Worm (Caenorhabditis elegans) whole organism, L1 larva: ENCODE results near the gene T14G11.1.

Experiments
- C04F5.9 ChIP-seq: sonication (generic microtip); optimal IDR thresholded peaks from 2 replicates; lab custom pipeline; 2016; ENCODE audit warnings: missing genetic modification characterization, missing compliant biosample characterization
- C34B4.2 ChIP-seq: sonication (generic microtip); optimal IDR thresholded peaks from 2 replicates; lab custom pipeline; 2017; ENCODE audit warnings: mild to moderate bottlenecking, missing genetic modification characterization, missing compliant biosample characterization
- Y116A8C.19 ChIP-seq: sonication (generic microtip); optimal IDR thresholded peaks from 2 replicates; lab custom pipeline; 2016; ENCODE audit warnings: missing compliant biosample characterization, missing genetic modification characterization, borderline replicate concordance
- aha-1 ChIP-seq: fragments of 150-350 bp; optimal IDR thresholded peaks from 2 replicates; lab custom pipeline; 2014; ENCODE audit warnings: missing biosample characterization, missing genetic modification characterization
- alr-1 ChIP-seq: fragments of 200-800 bp; sonication (Bioruptor generic); optimal IDR thresholded peaks from 2 replicates; lab custom pipeline; 2018; ENCODE audit warnings: borderline replicate concordance, mild to moderate bottlenecking, missing genetic modification characterization, missing compliant biosample characterization
- blmp-1 ChIP-seq: fragments of 150-350 bp; optimal IDR thresholded peaks from 2 replicates; lab custom pipeline; 2014; ENCODE audit warnings: missing biosample characterization, missing genetic modification characterization
- ceh-88 ChIP-seq: fragments of 200-800 bp; sonication (Bioruptor generic); IDR thresholded peaks from 2 replicates; pipeline ENCODE4 v1.3.6; 2022; ENCODE audit warnings: missing genetic modification characterization, missing compliant biosample characterization
- ceh-90 ChIP-seq: sonication (generic microtip); optimal IDR thresholded peaks from 2 replicates; lab custom pipeline; 2016; ENCODE audit warnings: missing genetic modification characterization, missing compliant biosample characterization
- efl-1 ChIP-seq, 4 experiments: fragments of 150-350 bp; optimal IDR thresholded peaks in 3 of 4; peaks in 1 of 4; 1 replicate in 1 of 4; 2 replicates in 3 of 4; lab custom pipeline; 2014; ENCODE audit warnings: missing biosample characterization in 2 of 4, missing genetic modification characterization in 2 of 4, missing genetic modification reagents in 2 of 4
- egl-27 ChIP-seq, 2 experiments: fragments of 150-350 bp in 1 of 2; sonication (generic microtip); optimal IDR thresholded peaks; 3 replicates each; lab custom pipeline; 2017 to 2018; ENCODE audit warnings: missing biosample characterization in 2 of 2, missing genetic modification characterization in 2 of 2, missing genetic modification reagents in 2 of 2
- ets-5 ChIP-seq: fragments of 200-800 bp; sonication (Bioruptor generic); IDR thresholded peaks from 2 replicates; pipeline ENCODE4 v1.3.6; 2022; ENCODE audit warnings: missing genetic modification characterization, missing compliant biosample characterization
- fkh-10 ChIP-seq: sonication (generic microtip); optimal IDR thresholded peaks from 2 replicates; lab custom pipeline; 2017; ENCODE audit warnings: missing biosample characterization, missing genetic modification reagents, missing genetic modification characterization
- fkh-8 ChIP-seq: sonication (generic microtip); optimal IDR thresholded peaks from 2 replicates; lab custom pipeline; 2016; ENCODE audit warnings: mild to moderate bottlenecking, missing genetic modification characterization, missing compliant biosample characterization
- hlh-17 ChIP-seq: fragments of 200-800 bp; sonication (Bioruptor generic); optimal IDR thresholded peaks from 2 replicates; lab custom pipeline; 2018; ENCODE audit warnings: missing genetic modification characterization, mild to moderate bottlenecking, missing compliant biosample characterization, moderate library complexity, borderline replicate concordance
- irx-1 ChIP-seq: sonication (generic microtip); optimal IDR thresholded peaks from 2 replicates; lab custom pipeline; 2016; ENCODE audit warnings: missing genetic modification characterization, missing compliant biosample characterization
- isw-1 ChIP-seq: fragments of 200-800 bp; sonication (Bioruptor generic); IDR thresholded peaks from 2 replicates; pipeline ENCODE4 v1.3.6; 2022; ENCODE audit warnings: missing genetic modification characterization, missing compliant biosample characterization
- jun-1 ChIP-seq: fragments of 150-350 bp; optimal IDR thresholded peaks from 2 replicates; lab custom pipeline; 2014; ENCODE audit warnings: missing biosample characterization, missing genetic modification reagents, missing genetic modification characterization
- lin-14 ChIP-seq: fragments of 200-800 bp; sonication (Bioruptor generic); optimal IDR thresholded peaks from 2 replicates; lab custom pipeline; 2018; ENCODE audit warnings: mild to moderate bottlenecking, missing genetic modification characterization, moderate library complexity, missing compliant biosample characterization
- lin-15B ChIP-seq: fragments of 150-350 bp; sonication (generic microtip); optimal IDR thresholded peaks from 3 replicates; lab custom pipeline; 2014; ENCODE audit warnings: missing biosample characterization, missing genetic modification characterization
- lin-35 ChIP-seq, 2 experiments: fragments of 150-350 bp; optimal IDR thresholded peaks; 2 replicates each; lab custom pipeline; 2014; ENCODE audit warnings: missing biosample characterization in 2 of 2, missing genetic modification characterization in 2 of 2, missing genetic modification reagents in 2 of 2
- lir-3 ChIP-seq: sonication (generic microtip); optimal IDR thresholded peaks from 2 replicates; lab custom pipeline; 2016; ENCODE audit warnings: mild to moderate bottlenecking, missing genetic modification characterization, moderate library complexity, missing compliant biosample characterization; ENCODE audit not compliant: poor library complexity
- mab-9 ChIP-seq: fragments of 200-800 bp; sonication (Bioruptor generic); IDR thresholded peaks from 2 replicates; pipeline ENCODE4 v1.3.6; 2022; ENCODE audit warnings: missing genetic modification reagents, missing genetic modification characterization, missing compliant biosample characterization
- nhr-11 ChIP-seq: fragments of 150-350 bp; optimal IDR thresholded peaks from 2 replicates; lab custom pipeline; 2014; ENCODE audit warnings: missing biosample characterization, missing genetic modification characterization
- nhr-12 ChIP-seq: sonication (generic microtip); optimal IDR thresholded peaks from 2 replicates; lab custom pipeline; 2017; ENCODE audit warnings: missing biosample characterization, missing genetic modification characterization
- nhr-19 ChIP-seq: fragments of 200-800 bp; sonication (Bioruptor generic); conservative IDR thresholded peaks from 2 replicates; pipeline ENCODE4 v1.3.6; 2022; ENCODE audit warnings: missing genetic modification characterization, missing compliant biosample characterization
- nhr-237 ChIP-seq: fragments of 150-350 bp; optimal IDR thresholded peaks from 2 replicates; lab custom pipeline; 2014; ENCODE audit warnings: missing biosample characterization, missing genetic modification characterization
- nhr-76 ChIP-seq: sonication (generic microtip); optimal IDR thresholded peaks from 2 replicates; lab custom pipeline; 2017; ENCODE audit warnings: missing biosample characterization, missing genetic modification characterization
- nhr-85 ChIP-seq: sonication (generic microtip); peaks from one replicate; lab custom pipeline; 2016; ENCODE audit warnings: missing genetic modification characterization, inconsistent platforms, missing compliant biosample characterization
- nhr-90 ChIP-seq: sonication (generic microtip); optimal IDR thresholded peaks from 2 replicates; lab custom pipeline; 2016; ENCODE audit warnings: mild to moderate bottlenecking, missing genetic modification characterization, missing compliant biosample characterization; ENCODE audit not compliant: poor library complexity
- pag-3 ChIP-seq: sonication (generic microtip); optimal IDR thresholded peaks from 2 replicates; lab custom pipeline; 2017; ENCODE audit warnings: missing genetic modification characterization, mild to moderate bottlenecking, missing compliant biosample characterization, antibody characterized with exemption, borderline replicate concordance; ENCODE audit not compliant: insufficient read depth
- skn-1 ChIP-seq: fragments of 150-350 bp; optimal IDR thresholded peaks from 2 replicates; lab custom pipeline; 2014; ENCODE audit warnings: missing biosample characterization, missing genetic modification characterization
- snpc-4 ChIP-seq: fragments of 150-350 bp; optimal IDR thresholded peaks from 2 replicates; lab custom pipeline; 2014; ENCODE audit warnings: missing biosample characterization, missing genetic modification characterization
- sup-37 ChIP-seq: fragments of 200-800 bp; sonication (Bioruptor generic); optimal IDR thresholded peaks from 2 replicates; lab custom pipeline; 2018; ENCODE audit warnings: mild to moderate bottlenecking, missing genetic modification characterization, missing compliant biosample characterization
- tbx-2 ChIP-seq: sonication (generic microtip); optimal IDR thresholded peaks from 2 replicates; lab custom pipeline; 2016; ENCODE audit warnings: missing genetic modification characterization, missing compliant biosample characterization
- tlp-1 ChIP-seq: fragments of 150-350 bp; optimal IDR thresholded peaks from 2 replicates; lab custom pipeline; 2014; ENCODE audit warnings: missing biosample characterization, missing genetic modification characterization
- unc-130 ChIP-seq: fragments of 150-350 bp; optimal IDR thresholded peaks from 2 replicates; lab custom pipeline; 2017; ENCODE audit warnings: missing biosample characterization, missing genetic modification characterization, inconsistent platforms
- unc-86 ChIP-seq: sonication (generic microtip); optimal IDR thresholded peaks from 2 replicates; lab custom pipeline; 2016; ENCODE audit warnings: missing genetic modification characterization, missing compliant biosample characterization
- unc-98 ChIP-seq: fragments of 200-800 bp; sonication (Bioruptor generic); IDR thresholded peaks from 2 replicates; pipeline ENCODE4 v1.3.6; 2022; ENCODE audit warnings: missing genetic modification characterization, missing compliant biosample characterization

T14G11.1 gene

ce11 chrX:2709183-2709582 is 20.4 kb downstream of the T14G11.1 start (continued):
- no peak for TF ChIP-seq nhr-19 (GFP tag; lab: Robert Waterston, UW)
- no peak for TF ChIP-seq blmp-1
- no peak for TF ChIP-seq C04F5.9 (tag; lab: Kevin White, UChicago)
- TF ChIP-seq alr-1 (tag; lab: Kevin White, UChicago): no peak
- no peak for TF ChIP-seq unc-86 (tag; lab: Kevin White, UChicago)
- TF ChIP-seq efl-1 (optimal IDR thresholded peaks at IDR 0.05; lab: Kevin White, UChicago): no peak
- no peak for TF ChIP-seq efl-1 (GFP tag; optimal IDR thresholded peaks at IDR 0.05 in 1 of 2; lab: Kevin White, UChicago)
- no peak for TF ChIP-seq C34B4.2 (tag; lab: Kevin White, UChicago)
- TF ChIP-seq sup-37 (GFP tag; lab: Kevin White, UChicago): no peak
- no peak for TF ChIP-seq ceh-88 (GFP tag; lab: Robert Waterston, UW)
- TF ChIP-seq jun-1 (tag; lab: Kevin White, UChicago): no peak
- TF ChIP-seq nhr-12 (tag; lab: Kevin White, UChicago): no peak
- TF ChIP-seq lin-35 (GFP tag; optimal IDR thresholded peaks at IDR 0.05; lab: Kevin White, UChicago): no peak
- no peak for TF ChIP-seq pag-3 (tag; lab: Kevin White, UChicago)
- no peak for TF ChIP-seq nhr-11 (tag; lab: Kevin White, UChicago)
- TF ChIP-seq nhr-76 (tag; lab: Kevin White, UChicago): no peak
- TF ChIP-seq lir-3 (tag; lab: Kevin White, UChicago): no peak
- TF ChIP-seq snpc-4 (tag; lab: Kevin White, UChicago): no peak
- TF ChIP-seq unc-98 (GFP tag; lab: Robert Waterston, UW): no peak
- TF ChIP-seq ceh-90: no peak
- TF ChIP-seq nhr-85 (tag; lab: Kevin White, UChicago): peak; percentile 91
- TF ChIP-seq unc-130 (tag; lab: Kevin White, UChicago): no peak
- TF ChIP-seq Y116A8C.19: no peak
- no peak for TF ChIP-seq hlh-17 (GFP tag; lab: Kevin White, UChicago)
- TF ChIP-seq lin-14: peak; percentile 40
- no peak for TF ChIP-seq skn-1 (tag; lab: Kevin White, UChicago)
- no peak for TF ChIP-seq tbx-2
- TF ChIP-seq aha-1 (tag; lab: Kevin White, UChicago): no peak
- TF ChIP-seq tlp-1 (tag; lab: Kevin White, UChicago): no peak
- TF ChIP-seq irx-1 (tag; lab: Kevin White, UChicago): peak; percentile 18
- TF ChIP-seq ets-5 (GFP tag; lab: Robert Waterston, UW): no peak
- TF ChIP-seq mab-9: no peak
- no peak for TF ChIP-seq egl-27 (tag; optimal IDR thresholded peaks at IDR 0.05; lab: Kevin White, UChicago)
- TF ChIP-seq, all 84 proteins: peak for 10

ce11 chrX:2712984-2713383 is 24.2 kb downstream of the T14G11.1 start:
- TF ChIP-seq lin-14 (peak; percentile 12), nhr-85 (tag; lab: Kevin White, UChicago) (peak; percentile 67), efl-1 (optimal IDR thresholded peaks at IDR 0.05; lab: Kevin White, UChicago) (no peak), efl-1 (GFP tag; optimal IDR thresholded peaks at IDR 0.05 in 1 of 2; lab: Kevin White, UChicago) (peak in 1 of 2 experiments; percentile 88), blmp-1 (peak; percentile 67), nhr-11 (tag; lab: Kevin White, UChicago) (no peak), lir-3 (tag; lab: Kevin White, UChicago) (no peak)

ce11 chrX:2727681-2728080 is 38.9 kb downstream of the T14G11.1 start:
- TF ChIP-seq nhr-90 (tag; lab: Kevin White, UChicago) (no peak), nhr-237 (no peak), nhr-85 (tag; lab: Kevin White, UChicago) (no peak), fkh-8 (tag; lab: Kevin White, UChicago) (no peak), isw-1 (GFP tag; lab: Robert Waterston, UW) (no peak), mab-9 (no peak), skn-1 (tag; lab: Kevin White, UChicago) (no peak), lin-15B (tag; lab: Kevin White, UChicago) (no peak), lin-14 (peak; percentile 57), fkh-10 (GFP tag; lab: Kevin White, UChicago) (peak; percentile 86), tbx-2 (no peak)
